Fruit fly (Drosophila melanogaster): ENCODE data around the gene CG14207.

The CG14207 gene

DNA sequence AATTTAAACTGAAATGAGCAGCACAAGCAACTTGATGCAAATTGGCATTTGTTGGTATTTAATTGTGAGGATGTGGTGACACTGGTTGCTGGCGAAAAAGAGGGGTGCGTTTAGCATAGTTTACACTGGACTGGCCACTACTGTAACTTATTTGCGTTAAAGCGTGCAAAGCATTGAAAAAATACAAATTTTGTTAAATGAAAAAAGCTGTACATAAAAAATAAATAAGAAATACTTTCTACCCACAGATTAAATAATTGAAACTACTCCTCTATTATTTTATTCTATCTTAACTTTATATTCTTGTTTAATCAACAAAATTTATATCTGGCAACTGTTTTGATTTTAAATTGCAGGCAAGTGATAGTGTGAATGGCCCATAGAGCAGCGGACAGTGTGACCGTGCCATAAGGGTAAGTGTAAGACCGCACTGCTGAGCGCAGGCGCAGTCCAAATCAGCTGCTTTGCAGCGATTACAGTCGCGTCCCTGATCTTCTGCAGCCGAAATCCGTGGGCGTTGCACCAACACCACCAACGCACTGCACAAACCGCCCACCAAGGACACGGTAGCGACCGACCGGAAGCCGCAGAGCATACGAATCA lies 39.2 kb upstream of the CG14207 start, which contains the start of the genes Grip84 and car (continued):
- TF ChIP-seq Eip78C (GFP tag) (peak; percentile 90), Hr4 (GFP tag; optimal IDR thresholded peaks at IDR 0.05) (peak; percentile 69), fd85E (GFP tag; optimal IDR thresholded peaks at IDR 0.05) (no peak), Eip93F (GFP tag; optimal IDR thresholded peaks at IDR 0.05) (no peak), CG15336 (GFP tag; IDR thresholded peaks at IDR 0.05) (no peak; the same call in 1 of the 2 replicates), Hr39 (GFP tag; optimal IDR thresholded peaks at IDR 0.05) (peak; percentile 53), CG3032 (tag; optimal IDR thresholded peaks at IDR 0.05) (peak; percentile 73), Sox14 (GFP tag; optimal IDR thresholded peaks at IDR 0.05) (no peak), CG3919 (GFP tag; optimal IDR thresholded peaks at IDR 0.05) (no peak), OdsH (GFP tag; optimal IDR thresholded peaks at IDR 0.05) (no peak), esn (GFP tag; optimal IDR thresholded peaks at IDR 0.05) (peak; percentile 61), Ets21C (GFP tag; optimal IDR thresholded peaks at IDR 0.05) (peak; percentile 43)

DNA sequence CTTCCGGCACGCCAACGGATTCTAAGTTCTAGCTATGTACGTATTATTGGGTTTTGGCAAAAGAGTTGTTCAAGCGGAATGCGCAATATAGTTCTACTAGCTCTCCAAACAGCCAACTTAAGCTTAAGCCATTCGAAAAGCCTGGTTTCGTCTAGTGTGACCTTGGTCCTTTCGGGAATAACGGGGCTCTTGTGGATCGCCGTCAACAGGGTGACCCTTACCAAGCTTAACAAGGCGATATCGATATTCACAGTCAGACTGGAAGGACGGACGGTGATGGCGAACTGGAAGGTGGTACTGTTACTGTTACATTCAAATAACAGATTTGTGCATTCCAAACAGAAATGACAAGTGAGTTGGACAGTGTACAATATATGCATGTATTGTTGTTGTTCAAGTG lies 31.3 kb upstream of the CG14207 start:
- TF ChIP-seq Met (GFP tag; optimal IDR thresholded peaks at IDR 0.05): no peak

DNA sequence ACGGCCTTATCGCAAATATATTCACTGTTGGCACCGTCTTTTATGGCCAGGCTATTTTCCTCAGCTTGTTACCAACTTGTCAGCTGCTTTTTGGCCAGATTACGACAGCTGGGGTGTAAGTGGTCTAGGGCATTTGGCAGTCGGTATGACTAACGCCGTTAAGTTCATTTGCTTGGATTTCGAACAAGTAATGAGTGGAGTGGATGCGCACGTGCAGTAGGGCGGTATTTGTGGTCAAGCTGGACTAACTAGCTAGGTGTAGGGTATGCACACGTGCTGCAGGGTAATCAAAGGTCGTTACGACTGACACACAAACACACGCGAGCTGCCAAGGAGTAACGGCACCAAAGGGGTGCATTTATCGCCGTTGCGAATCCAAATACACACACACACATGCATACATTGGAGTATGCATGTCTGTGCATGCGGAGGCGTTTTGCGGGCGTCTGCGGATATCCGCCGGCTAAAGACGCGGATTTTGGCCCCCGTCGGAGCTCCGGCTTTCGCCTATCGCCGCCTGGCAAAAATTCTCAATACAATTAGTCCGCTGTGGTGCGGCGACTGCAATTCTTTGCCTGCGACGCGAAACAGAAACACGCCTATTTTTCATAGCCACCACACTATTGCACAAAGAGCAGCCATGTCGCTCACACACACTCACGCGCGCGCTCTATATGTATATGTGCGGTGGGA lies 26.9 kb upstream of the CG14207 start:
- TF ChIP-seq CG11294 (GFP tag; IDR thresholded peaks at IDR 0.05) (no peak), esn (GFP tag; optimal IDR thresholded peaks at IDR 0.05) (peak; percentile 10), CG6808 (GFP tag; optimal IDR thresholded peaks at IDR 0.05) (no peak), cyc (GFP tag; optimal IDR thresholded peaks at IDR 0.05) (peak; percentile 14)

DNA sequence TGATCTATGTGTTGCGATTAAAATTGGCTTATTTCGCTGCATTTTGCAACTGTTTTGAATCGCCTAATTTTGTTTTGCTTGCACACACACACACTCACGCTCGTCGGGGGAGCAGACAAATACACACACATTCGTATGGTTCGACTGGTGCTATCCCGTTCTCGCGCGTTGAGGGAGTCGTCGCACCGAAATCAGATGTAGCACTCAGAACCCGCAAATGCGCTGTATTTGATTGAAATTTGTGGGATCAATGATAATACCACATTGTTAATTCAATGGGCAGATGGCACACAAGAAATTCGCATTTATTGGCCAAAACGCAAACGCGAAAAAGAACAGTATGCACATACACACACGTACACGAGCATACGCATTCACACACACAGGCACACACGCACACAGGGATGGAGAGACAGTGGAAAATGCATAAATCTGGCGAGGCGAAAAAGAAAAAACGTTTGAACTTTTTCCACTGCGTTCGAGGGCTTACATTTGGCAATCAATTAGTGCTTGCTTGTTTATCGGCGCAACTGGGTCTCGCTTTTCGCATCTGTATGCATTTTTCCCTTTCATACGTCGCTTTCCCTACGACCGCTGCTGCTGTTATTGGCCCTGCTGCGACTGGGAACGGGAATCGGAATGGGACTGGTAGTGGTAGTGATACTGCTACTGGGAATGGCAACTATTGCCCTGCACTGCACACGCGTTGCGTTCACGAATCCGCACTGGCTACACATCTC lies 25.9 kb upstream of the CG14207 start:
- TF ChIP-seq cyc (GFP tag; optimal IDR thresholded peaks at IDR 0.05) (no peak), esn (GFP tag; optimal IDR thresholded peaks at IDR 0.05) (no peak), ss (GFP tag; optimal IDR thresholded peaks at IDR 0.05) (peak in 1 of 2 experiments; percentile 29), Gug (GFP tag; IDR thresholded peaks at IDR 0.05) (no peak), dac (GFP tag; optimal IDR thresholded peaks at IDR 0.05) (no peak), spab (GFP tag; optimal IDR thresholded peaks at IDR 0.05) (no peak), Eip78C (GFP tag) (peak; percentile 77)

DNA sequence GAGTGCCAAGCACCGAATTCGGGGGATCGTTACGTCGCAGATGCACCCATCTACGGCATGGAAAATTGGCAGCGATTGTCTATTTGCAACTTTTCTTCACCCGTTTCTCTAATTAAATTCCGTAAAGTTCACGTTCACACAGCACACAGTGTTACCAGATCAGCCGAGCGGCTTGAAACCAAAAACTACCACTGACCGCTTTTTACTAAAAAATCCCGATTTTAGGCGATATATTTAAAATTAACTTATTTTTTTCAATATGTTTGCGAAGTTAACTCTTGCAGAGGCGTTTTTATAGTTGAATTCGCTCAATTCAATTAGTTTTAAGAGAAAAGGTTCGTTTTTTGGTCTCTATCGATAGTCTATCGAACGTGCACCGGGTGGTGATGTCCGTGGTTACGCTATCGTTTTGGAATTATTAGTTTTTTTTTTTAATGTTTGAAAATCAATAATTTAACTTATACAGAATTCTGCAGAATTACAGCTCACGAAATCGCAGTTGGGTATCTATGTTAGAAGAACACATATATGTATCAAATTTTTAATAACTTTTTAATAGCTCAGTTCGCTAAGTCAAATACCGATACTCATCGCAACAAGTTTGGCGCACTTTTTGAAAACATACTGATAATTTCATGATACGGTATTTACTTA lies 25.2 kb upstream of the CG14207 start, which contains the start of gene Tao:
TSS of gene Tao (minus strand) at position 153 of the 654 bp plus-strand sequence.
- peak; percentile 32 for TF ChIP-seq CG1621 (tag; optimal IDR thresholded peaks at IDR 0.05)
- TF ChIP-seq spab (GFP tag; optimal IDR thresholded peaks at IDR 0.05): no peak
- TF ChIP-seq Hr39 (GFP tag; optimal IDR thresholded peaks at IDR 0.05): peak; percentile 1
- peak; percentile 65 for TF ChIP-seq Eip78C (GFP tag)
- no peak for TF ChIP-seq esn (GFP tag; optimal IDR thresholded peaks at IDR 0.05)

DNA sequence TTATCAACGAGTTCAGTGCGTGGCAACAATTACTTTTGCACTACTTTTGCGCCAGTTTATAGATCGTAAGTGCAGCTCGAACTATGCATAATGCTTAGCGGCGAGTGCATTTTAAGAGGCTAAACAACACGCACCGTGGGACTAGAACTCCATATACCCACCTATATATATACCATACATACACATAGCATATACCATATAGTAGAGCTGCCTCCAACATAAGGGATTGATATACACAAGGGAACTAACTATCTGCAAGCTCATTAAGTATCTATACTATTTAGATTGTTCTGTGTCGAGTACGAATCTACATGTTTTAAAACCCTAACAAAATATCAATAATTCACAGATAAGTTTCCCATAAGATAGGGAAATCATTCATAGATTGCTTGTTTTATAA lies 23.1 kb upstream of the CG14207 start, which contains the start of gene CG14218:
TSS of gene CG14218 (minus strand) at position 101 of the 400 bp plus-strand sequence.
- TF ChIP-seq cyc (GFP tag; optimal IDR thresholded peaks at IDR 0.05) (no peak), net (GFP tag; optimal IDR thresholded peaks at IDR 0.05) (peak; percentile 4), CG32006 (GFP tag; optimal IDR thresholded peaks at IDR 0.05) (peak; percentile 23)

DNA sequence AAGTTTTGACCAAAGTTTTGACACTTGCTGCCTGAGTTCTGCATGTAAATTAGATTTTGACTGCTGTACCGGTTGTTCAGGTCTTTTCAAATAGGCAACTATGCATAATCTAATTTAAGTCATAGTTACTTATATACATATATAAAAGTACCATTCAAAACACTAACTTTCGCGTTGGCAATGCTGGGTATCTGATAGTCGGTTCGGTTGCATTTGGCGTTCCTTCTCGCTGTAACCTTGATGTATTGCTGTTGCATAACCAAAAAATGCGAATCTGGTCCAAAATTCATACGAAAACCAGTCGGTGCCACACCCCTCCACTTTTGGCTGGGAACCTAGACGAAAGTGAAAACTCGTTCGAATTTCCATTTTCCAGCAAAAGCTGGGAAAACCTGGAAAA lies 22.3 kb upstream of the CG14207 start:
- TF ChIP-seq lz (GFP tag; optimal IDR thresholded peaks at IDR 0.05) (no peak), CG34406 (GFP tag; optimal IDR thresholded peaks at IDR 0.05) (no peak), Sox102F (GFP tag; optimal IDR thresholded peaks at IDR 0.05) (no peak)
